Worm (Caenorhabditis elegans): ENCODE results near the gene F08F3.10.

F08F3.10 gene

ce11 chrV:5432499-5432898 is 19.3 kb downstream of the F08F3.10 start, which contains the start of gene F08F3.8:
Gene F08F3.8 (minus strand): TSS chrV:5432599.
- no peak for TF ChIP-seq zag-1 (tag; optimal IDR thresholded peaks at IDR 0.05)
- no peak for TF ChIP-seq ceh-82 (tag; optimal IDR thresholded peaks at IDR 0.05)
- no peak for TF ChIP-seq nhr-77 (tag; optimal IDR thresholded peaks at IDR 0.05)
- TF ChIP-seq egl-27 (tag; optimal IDR thresholded peaks at IDR 0.05), result no peak
- TF ChIP-seq Y55F3AM.14 (GFP tag; optimal IDR thresholded peaks at IDR 0.05), result no peak
- TF ChIP-seq ztf-4 (tag; optimal IDR thresholded peaks at IDR 0.05), result no peak
- TF ChIP-seq unc-62 (GFP tag; optimal IDR thresholded peaks at IDR 0.05), result no peak
- no peak for TF ChIP-seq nhr-6 (tag; optimal IDR thresholded peaks at IDR 0.05)
- no peak for TF ChIP-seq C34F6.9 (tag; optimal IDR thresholded peaks at IDR 0.05)
- no peak for TF ChIP-seq nhr-129 (tag; optimal IDR thresholded peaks at IDR 0.05)
- no peak for TF ChIP-seq lin-13 (GFP tag; optimal IDR thresholded peaks at IDR 0.05)
- TF ChIP-seq sma-9 (GFP tag; optimal IDR thresholded peaks at IDR 0.05), result no peak
- no peak for TF ChIP-seq sma-9 (tag; optimal IDR thresholded peaks at IDR 0.05)
- TF ChIP-seq elt-3 (tag; optimal IDR thresholded peaks at IDR 0.05), result no peak
- no peak for TF ChIP-seq unc-39 (tag; optimal IDR thresholded peaks at IDR 0.05)
- no peak for TF ChIP-seq nhr-21 (tag; optimal IDR thresholded peaks at IDR 0.05)
- no peak for TF ChIP-seq R02D3.7 (tag; optimal IDR thresholded peaks at IDR 0.05)

- TF ChIP-seq ama-1 (optimal IDR thresholded peaks at IDR 0.05) (no peak), unc-55 (GFP tag; optimal IDR thresholded peaks at IDR 0.05) (peak; percentile 66), nhr-25 (tag; optimal IDR thresholded peaks at IDR 0.05) (no peak), mbf-1 (tag; optimal IDR thresholded peaks at IDR 0.05) (no peak), mab-5 (tag; optimal IDR thresholded peaks at IDR 0.05) (no peak), unc-39 (tag; optimal IDR thresholded peaks at IDR 0.05) (no peak), nhr-12 (tag; optimal IDR thresholded peaks at IDR 0.05) (no peak), elt-3 (tag; optimal IDR thresholded peaks at IDR 0.05) (no peak), nhr-77 (tag; optimal IDR thresholded peaks at IDR 0.05) (no peak), sma-3 (GFP tag; optimal IDR thresholded peaks at IDR 0.05) (peak; percentile 54), nhr-21 (tag; optimal IDR thresholded peaks at IDR 0.05) (no peak), elt-1 (tag; optimal IDR thresholded peaks at IDR 0.05) (no peak), nhr-23 (tag; optimal IDR thresholded peaks at IDR 0.05) (no peak), skn-1 (tag; optimal IDR thresholded peaks at IDR 0.05) (peak; percentile 64), ZK546.5 (tag; optimal IDR thresholded peaks at IDR 0.05) (no peak), nhr-129 (tag; optimal IDR thresholded peaks at IDR 0.05) (peak; percentile 25), fos-1 (tag; optimal IDR thresholded peaks at IDR 0.05) (peak; percentile 94), crh-2 (tag; optimal IDR thresholded peaks at IDR 0.05) (peak; percentile 75), dmd-4 (tag; optimal IDR thresholded peaks at IDR 0.05) (no peak), ztf-1 (GFP tag; conservative IDR thresholded peaks at IDR 0.05) (no peak), nhr-10 (tag; optimal IDR thresholded peaks at IDR 0.05) (no peak), lin-39 (tag; optimal IDR thresholded peaks at IDR 0.05) (no peak), lin-13 (GFP tag; optimal IDR thresholded peaks at IDR 0.05) (peak; percentile 37), F13H6.1 (tag; optimal IDR thresholded peaks at IDR 0.05) (no peak), nhr-11 (tag; optimal IDR thresholded peaks at IDR 0.05) (no peak), mdl-1 (tag; optimal IDR thresholded peaks at IDR 0.05) (no peak), ztf-11 (tag; optimal IDR thresholded peaks at IDR 0.05) (no peak), egl-27 (tag; optimal IDR thresholded peaks at IDR 0.05) (peak; percentile 37), peb-1 (tag; optimal IDR thresholded peaks at IDR 0.05) (no peak), ztf-4 (tag; optimal IDR thresholded peaks at IDR 0.05) (no peak), R02D3.7 (tag; optimal IDR thresholded peaks at IDR 0.05) (no peak), aly-2 (tag; optimal IDR thresholded peaks at IDR 0.05) (no peak), sem-4 (tag; optimal IDR thresholded peaks at IDR 0.05) (no peak), lsy-2 (tag; optimal IDR thresholded peaks at IDR 0.05) (peak in 1 of 2 experiments; percentile 70), nhr-237 (tag; optimal IDR thresholded peaks at IDR 0.05) (no peak), sma-9 (GFP tag; optimal IDR thresholded peaks at IDR 0.05) (peak; percentile 80), sma-9 (tag; optimal IDR thresholded peaks at IDR 0.05) (no peak), ceh-82 (tag; optimal IDR thresholded peaks at IDR 0.05) (no peak), gmeb-1 (tag; optimal IDR thresholded peaks at IDR 0.05) (peak; percentile 91), C34F6.9 (tag; optimal IDR thresholded peaks at IDR 0.05) (peak; percentile 75), nhr-6 (tag; optimal IDR thresholded peaks at IDR 0.05) (no peak), ceh-16 (tag; optimal IDR thresholded peaks at IDR 0.05) (no peak), alr-1 (tag; optimal IDR thresholded peaks at IDR 0.05) (no peak), zag-1 (tag; optimal IDR thresholded peaks at IDR 0.05) (no peak), snpc-4 (tag; optimal IDR thresholded peaks at IDR 0.05) (no peak)
These were observed 19.9 kb downstream of the F08F3.10 start, which contains the start of gene acl-6 for ce11 chrV:5433020-5433419. Gene acl-6 (plus strand): TSS chrV:5433386.

Measured in whole organism, L2 larva.